Fruit fly (Drosophila melanogaster) whole organism, adult: ENCODE data around the gene Naa40.

ENCODE experiments used
- CG14711 ChIP-seq: fragments of 200-800 bp; sonication (Bioruptor generic); optimal IDR thresholded peaks from 2 replicates; lab custom pipeline; 2018; ENCODE audit warnings: missing biosample characterization, mild to moderate bottlenecking, missing genetic modification characterization, moderate library complexity
- kay ChIP-seq: fragments of 200-800 bp; sonication (Bioruptor generic); peaks from one replicate; lab custom pipeline; 2016; ENCODE audit warnings: missing biosample characterization, missing genetic modification characterization, borderline replicate concordance
- tj ChIP-seq: fragments of 200-800 bp; sonication (Bioruptor generic); optimal IDR thresholded peaks from 3 replicates; lab custom pipeline; 2017; ENCODE audit warnings: missing biosample characterization, mild to moderate bottlenecking, missing genetic modification characterization, moderate library complexity

DNA sequence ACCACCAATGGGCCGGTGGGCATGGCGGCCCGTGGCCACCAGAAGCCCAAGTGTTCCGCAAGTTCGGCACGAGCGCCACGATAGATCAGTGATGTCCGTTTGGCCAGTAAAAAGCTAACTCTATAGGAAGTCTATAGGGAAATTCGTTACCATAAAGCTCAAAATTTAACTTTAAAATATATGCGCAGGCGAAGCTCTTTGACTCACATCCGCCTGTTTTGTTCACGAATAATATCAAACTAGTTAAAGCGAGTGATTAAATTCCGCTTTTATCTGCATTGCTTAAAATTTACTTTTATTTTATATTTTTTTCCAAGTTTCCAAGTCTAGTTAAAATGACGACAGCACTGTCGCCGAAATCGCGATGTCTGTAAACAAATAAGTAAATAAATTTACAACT is 32.9 kb upstream of the Naa40 start:
- TF ChIP-seq kay (GFP tag; lab: Kevin White, UChicago) = no peak
- no peak for TF ChIP-seq tj (GFP tag; lab: Kevin White, UChicago)
- no peak for TF ChIP-seq CG14711 (tag; lab: Kevin White, UChicago)
